Worm (Caenorhabditis elegans): ENCODE results near the gene scl-12.

ce11 chrV:3808336-3808735 is 4.1 kb upstream of the scl-12 start, which contains the start of gene srw-6:
- no peak for TF ChIP-seq B0261.1 (tag; optimal IDR thresholded peaks at IDR 0.05)
- no peak for TF ChIP-seq sdz-38 (tag; optimal IDR thresholded peaks at IDR 0.05)

Measured in whole organism, young adult.